Fruit fly (Drosophila melanogaster) whole organism, embryonic: Measurements from ENCODE around the gene CG18765.

Experiments
- CG10274 ChIP-seq: fragments of 200-800 bp; sonication (Bioruptor generic); optimal IDR thresholded peaks from 3 replicates; lab custom pipeline; 2017; ENCODE audit warnings: missing biosample characterization, mild to moderate bottlenecking, missing genetic modification characterization
- CG10366 ChIP-seq: fragments of 200-800 bp; sonication (Bioruptor generic); IDR thresholded peaks from 2 replicates; pipeline ENCODE4 v1.3.6; 2022; ENCODE audit warnings: missing biosample characterization, missing genetic modification characterization
- CG10543 ChIP-seq: fragments of 200-800 bp; sonication (Bioruptor generic); optimal IDR thresholded peaks from 3 replicates; lab custom pipeline; 2017; ENCODE audit warnings: missing biosample characterization, mild to moderate bottlenecking, missing genetic modification characterization, moderate library complexity
- CG11085 ChIP-seq: fragments of 200-800 bp; sonication (Bioruptor generic); IDR thresholded peaks from 2 replicates; pipeline ENCODE4 v1.3.6; 2022; ENCODE audit warnings: missing biosample characterization, missing genetic modification characterization
- CG11696 ChIP-seq: fragments of 200-800 bp; sonication (Bioruptor generic); IDR thresholded peaks from 2 replicates; pipeline ENCODE4 v1.3.6; 2022; ENCODE audit warnings: missing biosample characterization, missing genetic modification characterization
- CG12155 ChIP-seq: fragments of 200-800 bp; sonication (Bioruptor generic); optimal IDR thresholded peaks from 3 replicates; lab custom pipeline; 2016; ENCODE audit warnings: missing biosample characterization, missing genetic modification characterization
- CG13287 ChIP-seq: fragments of 200-800 bp; sonication (Bioruptor generic); IDR thresholded peaks from 2 replicates; pipeline ENCODE4 v1.3.6; 2022; ENCODE audit warnings: missing biosample characterization, missing genetic modification characterization; ENCODE audit not compliant: partially characterized antibody
- CG14050 ChIP-seq: fragments of 200-800 bp; sonication (Bioruptor generic); IDR thresholded peaks from 3 replicates; pipeline ENCODE4 v1.3.6; 2022; ENCODE audit warnings: missing biosample characterization, missing genetic modification characterization
- CG14710 ChIP-seq: fragments of 200-800 bp; sonication (Bioruptor generic); optimal IDR thresholded peaks from 3 replicates; lab custom pipeline; 2019; ENCODE audit warnings: missing biosample characterization, mild to moderate bottlenecking, missing genetic modification characterization, moderate library complexity
- CG15479 ChIP-seq: fragments of 200-800 bp; sonication (Bioruptor generic); optimal IDR thresholded peaks from 3 replicates; lab custom pipeline; 2019; ENCODE audit warnings: missing biosample characterization, mild to moderate bottlenecking, missing genetic modification characterization, moderate library complexity
- CG1647 ChIP-seq: fragments of 200-800 bp; sonication (Bioruptor generic); optimal IDR thresholded peaks from 3 replicates; lab custom pipeline; 2016; ENCODE audit warnings: missing biosample characterization, missing genetic modification characterization
- CG17359 ChIP-seq: fragments of 200-800 bp; sonication (Bioruptor generic); optimal IDR thresholded peaks from 3 replicates; lab custom pipeline; 2018; ENCODE audit warnings: missing biosample characterization, mild to moderate bottlenecking, missing genetic modification characterization, moderate library complexity
- CG18011 ChIP-seq: fragments of 200-800 bp; sonication (Bioruptor generic); optimal IDR thresholded peaks from 2 replicates; lab custom pipeline; 2017; ENCODE audit warnings: missing biosample characterization, missing genetic modification characterization, mild to moderate bottlenecking, moderate library complexity, missing genotype
- CG2116 ChIP-seq: fragments of 200-800 bp; sonication (Bioruptor generic); optimal IDR thresholded peaks from 3 replicates; lab custom pipeline; 2018; ENCODE audit warnings: missing biosample characterization, mild to moderate bottlenecking, missing genetic modification characterization
- CG3281 ChIP-seq: fragments of 200-800 bp; sonication (Bioruptor generic); optimal IDR thresholded peaks from 3 replicates; lab custom pipeline; 2017; ENCODE audit warnings: missing biosample characterization, mild to moderate bottlenecking, missing genetic modification characterization
- CG3407 ChIP-seq: fragments of 200-800 bp; sonication (Bioruptor generic); optimal IDR thresholded peaks from 2 replicates; lab custom pipeline; 2018; ENCODE audit warnings: missing biosample characterization, mild to moderate bottlenecking, missing genetic modification characterization
- CG6765 ChIP-seq: fragments of 200-800 bp; sonication (Bioruptor generic); optimal IDR thresholded peaks from 3 replicates; lab custom pipeline; 2017; ENCODE audit warnings: missing biosample characterization, mild to moderate bottlenecking, missing genetic modification characterization
- CG7271 ChIP-seq: fragments of 200-800 bp; sonication (Bioruptor generic); optimal IDR thresholded peaks from 2 replicates; lab custom pipeline; 2018; ENCODE audit warnings: missing biosample characterization, mild to moderate bottlenecking, missing genetic modification characterization, moderate library complexity
- CG7928 ChIP-seq: fragments of 200-800 bp; sonication (Bioruptor generic); optimal IDR thresholded peaks from 2 replicates; lab custom pipeline; 2017; ENCODE audit warnings: missing biosample characterization, mild to moderate bottlenecking, missing genetic modification characterization
- CG9437 ChIP-seq: fragments of 200-800 bp; sonication (Bioruptor generic); optimal IDR thresholded peaks from 2 replicates; lab custom pipeline; 2018; ENCODE audit warnings: missing biosample characterization, mild to moderate bottlenecking, missing genetic modification characterization
- CG9609 ChIP-seq: fragments of 200-800 bp; sonication (Bioruptor generic); optimal IDR thresholded peaks from 3 replicates; lab custom pipeline; 2016; ENCODE audit warnings: missing biosample characterization, missing genetic modification characterization
- CG9876 ChIP-seq: fragments of 200-800 bp; sonication (Bioruptor generic); optimal IDR thresholded peaks from 2 replicates; lab custom pipeline; 2016; ENCODE audit warnings: missing biosample characterization, missing genetic modification characterization
- CkIIα-i1 ChIP-seq: fragments of 200-800 bp; sonication (Bioruptor generic); IDR thresholded peaks from 2 replicates; pipeline ENCODE4 v1.3.6; 2022; ENCODE audit warnings: missing biosample characterization, missing genetic modification characterization
- Dad ChIP-seq: fragments of 200-800 bp; sonication (Bioruptor generic); optimal IDR thresholded peaks from 3 replicates; lab custom pipeline; 2016; ENCODE audit warnings: missing biosample characterization, missing genetic modification characterization
- Dp ChIP-seq: fragments of 200-800 bp; sonication (Bioruptor generic); optimal IDR thresholded peaks from 2 replicates; lab custom pipeline; 2018; ENCODE audit warnings: missing biosample characterization, mild to moderate bottlenecking, missing genetic modification characterization, moderate library complexity
- Ets97D ChIP-seq: fragments of 200-800 bp; sonication (Bioruptor generic); optimal IDR thresholded peaks from 3 replicates; lab custom pipeline; 2016; ENCODE audit warnings: missing biosample characterization, missing genetic modification characterization
- HHEX ChIP-seq: fragments of 200-800 bp; sonication (Bioruptor generic); optimal IDR thresholded peaks from 3 replicates; lab custom pipeline; 2017; ENCODE audit warnings: missing biosample characterization, mild to moderate bottlenecking, missing genetic modification characterization, missing genetic modification reagents
- Optix ChIP-seq: fragments of 200-800 bp; sonication (Bioruptor generic); IDR thresholded peaks from 3 replicates; pipeline ENCODE4 v1.3.6; 2022; ENCODE audit warnings: missing biosample characterization, missing genetic modification characterization
- Poxn ChIP-seq: fragments of 200-800 bp; sonication (Bioruptor generic); IDR thresholded peaks from 2 replicates; pipeline ENCODE4 v1.3.6; 2022; ENCODE audit warnings: missing biosample characterization, missing genetic modification characterization
- Ptx1 ChIP-seq: fragments of 200-800 bp; sonication (Bioruptor generic); IDR thresholded peaks from 2 replicates; pipeline ENCODE4 v1.3.6; 2022; ENCODE audit warnings: missing biosample characterization, missing genetic modification characterization
- Stat92E ChIP-seq, 3 experiments: fragments of >200 bp in 2 of 3; fragments of 200-800 bp in 1 of 3; sonication (Bioruptor generic) in 1 of 3; optimal IDR thresholded peaks; 2 replicates each; lab custom pipeline; 2017 to 2019; ENCODE audit warnings: missing biosample characterization in 3 of 3, missing genetic modification characterization in 3 of 3, mild to moderate bottlenecking in 1 of 3, moderate library complexity in 1 of 3
- Tbp ChIP-seq: fragments of >200 bp; optimal IDR thresholded peaks from 2 replicates; lab custom pipeline; 2018; ENCODE audit warnings: missing biosample characterization, missing genetic modification characterization
- bcd ChIP-seq: fragments of 200-800 bp; sonication (Bioruptor generic); optimal IDR thresholded peaks from 2 replicates; lab custom pipeline; 2017; ENCODE audit warnings: missing biosample characterization, mild to moderate bottlenecking, missing genetic modification characterization
- bowl ChIP-seq: fragments of 200-800 bp; sonication (Bioruptor generic); IDR thresholded peaks from 2 replicates; pipeline ENCODE4 v1.3.6; 2022; ENCODE audit warnings: missing biosample characterization, missing genetic modification characterization
- chif ChIP-seq, 2 experiments: fragments of 200-800 bp; sonication (Bioruptor generic); optimal IDR thresholded peaks; 3 replicates each; lab custom pipeline; 2016; ENCODE audit warnings: missing biosample characterization in 2 of 2, missing genetic modification characterization in 2 of 2
- chm ChIP-seq: fragments of 200-800 bp; sonication (Bioruptor generic); IDR thresholded peaks from 2 replicates; pipeline ENCODE4 v1.3.6; 2022; ENCODE audit warnings: missing biosample characterization, missing genetic modification characterization
- crp ChIP-seq, 2 experiments: fragments of 200-800 bp; sonication (Bioruptor generic); optimal IDR thresholded peaks; 2 replicates in 1 of 2; 3 replicates in 1 of 2; lab custom pipeline; 2017; ENCODE audit warnings: missing biosample characterization in 2 of 2, missing genetic modification characterization in 2 of 2, mild to moderate bottlenecking in 1 of 2, moderate library complexity in 1 of 2
- dati ChIP-seq: fragments of 200-800 bp; sonication (Bioruptor generic); IDR thresholded peaks from 2 replicates; pipeline ENCODE4 v1.3.6; 2022; ENCODE audit warnings: missing biosample characterization, missing genetic modification characterization
- eyg ChIP-seq: fragments of 200-800 bp; sonication (Bioruptor generic); optimal IDR thresholded peaks from 3 replicates; lab custom pipeline; 2016; ENCODE audit warnings: missing biosample characterization, missing genetic modification characterization
- fru ChIP-seq: fragments of >200 bp; optimal IDR thresholded peaks from 2 replicates; lab custom pipeline; 2017
- gcm2 ChIP-seq: fragments of 200-800 bp; sonication (Bioruptor generic); optimal IDR thresholded peaks from 2 replicates; lab custom pipeline; 2016; ENCODE audit warnings: missing biosample characterization, missing genetic modification characterization
- gsb-n ChIP-seq: fragments of 200-800 bp; sonication (Bioruptor generic); optimal IDR thresholded peaks from 3 replicates; lab custom pipeline; 2018; ENCODE audit warnings: missing biosample characterization, mild to moderate bottlenecking, missing genetic modification characterization
- mam ChIP-seq: fragments of 200-800 bp; sonication (Bioruptor generic); optimal IDR thresholded peaks from 3 replicates; lab custom pipeline; 2016; ENCODE audit warnings: missing biosample characterization, missing genetic modification characterization
- onecut ChIP-seq: fragments of 200-800 bp; sonication (Bioruptor generic); IDR thresholded peaks from 2 replicates; pipeline ENCODE4 v1.3.6; 2022; ENCODE audit warnings: missing biosample characterization, missing genetic modification characterization
- row ChIP-seq: fragments of 200-800 bp; sonication (Bioruptor generic); IDR thresholded peaks from 3 replicates; pipeline ENCODE4 v1.3.6; 2022; ENCODE audit warnings: missing biosample characterization, missing genetic modification characterization
- slbo ChIP-seq: fragments of 200-800 bp; sonication (Bioruptor generic); IDR thresholded peaks from 2 replicates; pipeline ENCODE4 v1.3.6; 2022; ENCODE audit warnings: missing biosample characterization, missing genetic modification characterization
- sug ChIP-seq: fragments of 200-800 bp; optimal IDR thresholded peaks from 2 replicates; lab custom pipeline; 2019; ENCODE audit warnings: missing biosample characterization, mild to moderate bottlenecking, missing genetic modification characterization, moderate library complexity
- tgo ChIP-seq: fragments of 200-800 bp; sonication (Bioruptor generic); IDR thresholded peaks from 3 replicates; pipeline ENCODE4 v1.3.6; 2022; ENCODE audit warnings: missing biosample characterization, missing genetic modification characterization
- vvl ChIP-seq: fragments of 200-800 bp; sonication (Bioruptor generic); IDR thresholded peaks from 2 replicates; pipeline ENCODE4 v1.3.6; 2022; ENCODE audit warnings: missing biosample characterization, missing genetic modification characterization

Gene CG18765

dm6 chr3R:11650105-11651039 is 41.2 kb downstream of the CG18765 start, which contains the start of the genes Csk and Elp1 (continued):
- TF ChIP-seq CG3281 (GFP tag; lab: Kevin White, UChicago) (peak; percentile 20), CG7928 (GFP tag; lab: Kevin White, UChicago) (no peak), Dp (GFP tag; lab: Kevin White, UChicago) (peak; percentile 38), dati (no peak), CG15479 (GFP tag; lab: Kevin White, UChicago) (peak; percentile 84), Optix (GFP tag; lab: Robert Waterston, UW) (no peak), Dad (GFP tag; lab: Kevin White, UChicago) (no peak), CG10274 (GFP tag; lab: Kevin White, UChicago) (no peak), vvl (GFP tag; lab: Robert Waterston, UW) (peak; percentile 61), bowl (GFP tag; lab: Robert Waterston, UW) (no peak), CG3407 (peak; percentile 17), CG6765 (GFP tag; lab: Kevin White, UChicago) (no peak), Poxn (GFP tag; lab: Robert Waterston, UW) (no peak), CG9609 (GFP tag; lab: Kevin White, UChicago) (peak; percentile 14), CG9876 (no peak), chm (peak; percentile 18; the same call in 1 of the 2 replicates), bcd (GFP tag; lab: Kevin White, UChicago) (peak; percentile 66), CG9437 (peak; percentile 48), CG17359 (peak; percentile 45), CG11085 (GFP tag; lab: Robert Waterston, UW) (peak; percentile 40; the same call in 1 of the 2 replicates), slbo (GFP tag; lab: Robert Waterston, UW) (peak; percentile 78), Ets97D (GFP tag; lab: Kevin White, UChicago) (peak; percentile 81), gcm2 (GFP tag; lab: Kevin White, UChicago) (no peak), CG7271 (tag; lab: Kevin White, UChicago) (no peak), sug (tag; lab: Kevin White, UChicago) (peak; percentile 80), mam (GFP tag; lab: Kevin White, UChicago) (peak; percentile 20), CG11696 (GFP tag; lab: Robert Waterston, UW) (no peak), eyg (no peak), onecut (GFP tag; lab: Robert Waterston, UW) (no peak; the same call in 1 of the 2 replicates), CkIIα-i1 (GFP tag; lab: Robert Waterston, UW) (no peak), HHEX (GFP tag; lab: Kevin White, UChicago) (peak; percentile 26), CG14710 (tag; lab: Kevin White, UChicago) (peak; percentile 85), CG1647 (GFP tag; lab: Kevin White, UChicago) (peak; percentile 36), tgo (GFP tag; lab: Robert Waterston, UW) (peak; percentile 50), Ptx1 (GFP tag; lab: Robert Waterston, UW) (peak; percentile 45), fru (lab: Kevin White, UChicago) (no peak), gsb-n (tag; lab: Kevin White, UChicago) (peak; percentile 43), CG18011 (no peak), CG13287 (no peak; the same call in none of the 2 replicates), Stat92E (GFP tag; optimal IDR thresholded peaks at IDR 0.05; lab: Kevin White, UChicago) (peak in 1 of 3 experiments; percentile 8), chif (GFP tag; optimal IDR thresholded peaks at IDR 0.05; lab: Kevin White, UChicago) (no peak), crp (GFP tag; optimal IDR thresholded peaks at IDR 0.05; lab: Kevin White, UChicago) (peak in 1 of 2 experiments; percentile 53), CG10543 (GFP tag; lab: Kevin White, UChicago) (peak; percentile 64), CG12155 (GFP tag; lab: Kevin White, UChicago) (peak; percentile 57), CG14050 (no peak), Tbp (GFP tag; lab: Kevin White, UChicago) (no peak), CG2116 (GFP tag; lab: Kevin White, UChicago) (peak; percentile 71), row (GFP tag; lab: Robert Waterston, UW) (peak; percentile 91), CG10366 (GFP tag; lab: Robert Waterston, UW) (peak; percentile 33; the same call in 1 of the 2 replicates)
